Fruit fly (Drosophila melanogaster) whole organism, embryonic: ENCODE measurements around the gene Teh2.
A peak's percentile ranks its signal among the peaks of the same experiment; 100 is the strongest.

Experiments used
- Aef1 ChIP-seq: fragments of 200-800 bp; sonication (Bioruptor generic); IDR thresholded peaks from 3 replicates; pipeline ENCODE4 v1.3.6; 2022; ENCODE audit warnings: missing biosample characterization, missing genetic modification characterization
- CG10366 ChIP-seq: fragments of 200-800 bp; sonication (Bioruptor generic); IDR thresholded peaks from 2 replicates; pipeline ENCODE4 v1.3.6; 2022; ENCODE audit warnings: missing biosample characterization, missing genetic modification characterization
- CG10543 ChIP-seq: fragments of 200-800 bp; sonication (Bioruptor generic); optimal IDR thresholded peaks from 3 replicates; lab custom pipeline; 2017; ENCODE audit warnings: missing biosample characterization, mild to moderate bottlenecking, missing genetic modification characterization, moderate library complexity
- CG10565 ChIP-seq: fragments of 200-800 bp; sonication (Bioruptor generic); optimal IDR thresholded peaks from 3 replicates; lab custom pipeline; 2016; ENCODE audit warnings: missing biosample characterization, mild to moderate bottlenecking, missing genetic modification characterization
- CG11093 ChIP-seq: fragments of 200-800 bp; sonication (Bioruptor generic); IDR thresholded peaks from 3 replicates; pipeline ENCODE4 v1.3.6; 2022; ENCODE audit warnings: missing biosample characterization, missing genetic modification characterization
- CG12391 ChIP-seq: fragments of 200-800 bp; sonication (Bioruptor generic); optimal IDR thresholded peaks from 3 replicates; lab custom pipeline; 2018; ENCODE audit warnings: missing biosample characterization, mild to moderate bottlenecking, missing genetic modification characterization, moderate library complexity
- CG12942 ChIP-seq: fragments of 200-800 bp; sonication (Bioruptor generic); optimal IDR thresholded peaks from 3 replicates; lab custom pipeline; 2016; ENCODE audit warnings: missing biosample characterization, missing genetic modification characterization
- CG13123 ChIP-seq: fragments of 200-800 bp; sonication (Bioruptor generic); optimal IDR thresholded peaks from 2 replicates; lab custom pipeline; 2016; ENCODE audit warnings: missing biosample characterization, missing genetic modification characterization
- CG13424 ChIP-seq: fragments of 200-800 bp; sonication (Bioruptor generic); optimal IDR thresholded peaks from 2 replicates; lab custom pipeline; 2019; ENCODE audit warnings: missing biosample characterization, mild to moderate bottlenecking, missing genetic modification characterization, moderate library complexity
- CG14441 ChIP-seq: fragments of 200-800 bp; sonication (Bioruptor generic); IDR thresholded peaks from 2 replicates; pipeline ENCODE4 v1.3.6; 2022; ENCODE audit warnings: missing biosample characterization, missing genetic modification characterization
- CG16815 ChIP-seq: fragments of 200-800 bp; sonication (Bioruptor generic); optimal IDR thresholded peaks from 3 replicates; lab custom pipeline; 2017; ENCODE audit warnings: missing biosample characterization, mild to moderate bottlenecking, missing genetic modification characterization
- CG17568 ChIP-seq: fragments of 200-800 bp; sonication (Bioruptor generic); optimal IDR thresholded peaks from 2 replicates; lab custom pipeline; 2018; ENCODE audit warnings: missing biosample characterization, mild to moderate bottlenecking, missing genetic modification characterization, moderate library complexity
- CG17612 ChIP-seq: fragments of 200-800 bp; sonication (Bioruptor generic); IDR thresholded peaks from 2 replicates; pipeline ENCODE4 v1.3.6; 2022; ENCODE audit warnings: missing biosample characterization, missing genetic modification characterization
- CG2199 ChIP-seq: fragments of 200-800 bp; sonication (Bioruptor generic); IDR thresholded peaks from 3 replicates; pipeline ENCODE4 v1.3.6; 2022; ENCODE audit warnings: missing biosample characterization, missing genetic modification characterization
- CG31441 ChIP-seq: fragments of 200-800 bp; sonication (Bioruptor generic); IDR thresholded peaks from 2 replicates; pipeline ENCODE4 v1.3.6; 2022; ENCODE audit warnings: missing biosample characterization, missing genetic modification characterization
- CG33557 ChIP-seq: fragments of 200-800 bp; sonication (Bioruptor generic); optimal IDR thresholded peaks from 2 replicates; lab custom pipeline; 2019; ENCODE audit warnings: missing biosample characterization, mild to moderate bottlenecking, missing genetic modification characterization, moderate library complexity
- CG34376 ChIP-seq: fragments of 200-800 bp; sonication (Bioruptor generic); optimal IDR thresholded peaks from 2 replicates; lab custom pipeline; 2018; ENCODE audit warnings: missing biosample characterization, mild to moderate bottlenecking, missing genetic modification characterization
- CG4328 ChIP-seq: fragments of 200-800 bp; sonication (Bioruptor generic); optimal IDR thresholded peaks from 3 replicates; lab custom pipeline; 2017; ENCODE audit warnings: missing biosample characterization, missing genetic modification reagents, missing genetic modification characterization
- CG6854 ChIP-seq: fragments of 200-800 bp; sonication (Bioruptor generic); optimal IDR thresholded peaks from 3 replicates; lab custom pipeline; 2017; ENCODE audit warnings: missing biosample characterization, mild to moderate bottlenecking, missing genetic modification characterization
- CG7372 ChIP-seq: fragments of 200-800 bp; sonication (Bioruptor generic); IDR thresholded peaks from 2 replicates; pipeline ENCODE4 v1.3.6; 2022; ENCODE audit warnings: missing biosample characterization, missing genetic modification characterization
- CG7556 ChIP-seq: fragments of 200-800 bp; sonication (Bioruptor generic); optimal IDR thresholded peaks from 2 replicates; lab custom pipeline; 2017; ENCODE audit warnings: missing biosample characterization, mild to moderate bottlenecking, missing genetic modification characterization
- Elba2 ChIP-seq: fragments of 200-800 bp; sonication (Bioruptor generic); optimal IDR thresholded peaks from 3 replicates; lab custom pipeline; 2016; ENCODE audit warnings: missing biosample characterization, missing genetic modification characterization
- HLH3B ChIP-seq: fragments of 200-800 bp; sonication (Bioruptor generic); IDR thresholded peaks from 2 replicates; pipeline ENCODE4 v1.3.6; 2022; ENCODE audit warnings: missing biosample characterization, missing genetic modification characterization
- Lhr ChIP-seq: fragments of 200-800 bp; sonication (Bioruptor generic); optimal IDR thresholded peaks from 3 replicates; lab custom pipeline; 2017; ENCODE audit warnings: mild to moderate bottlenecking, missing biosample characterization, missing genetic modification reagents, missing genetic modification characterization
- Mad ChIP-seq: fragments of 200-800 bp; sonication (Bioruptor generic); optimal IDR thresholded peaks from 2 replicates; lab custom pipeline; 2016; ENCODE audit warnings: missing biosample characterization, missing genetic modification characterization
- NfI ChIP-seq: fragments of 200-800 bp; sonication (Bioruptor generic); optimal IDR thresholded peaks from 3 replicates; lab custom pipeline; 2018; ENCODE audit warnings: missing biosample characterization, mild to moderate bottlenecking, missing genetic modification characterization, moderate library complexity
- Optix ChIP-seq: fragments of 200-800 bp; sonication (Bioruptor generic); IDR thresholded peaks from 3 replicates; pipeline ENCODE4 v1.3.6; 2022; ENCODE audit warnings: missing biosample characterization, missing genetic modification characterization
- Rx ChIP-seq: fragments of 200-800 bp; sonication (Bioruptor generic); IDR thresholded peaks from 2 replicates; pipeline ENCODE4 v1.3.6; 2022; ENCODE audit warnings: missing biosample characterization, missing genetic modification characterization
- Scr ChIP-seq: fragments of 200-800 bp; sonication (Bioruptor generic); IDR thresholded peaks from 2 replicates; pipeline ENCODE4 v1.3.6; 2022; ENCODE audit warnings: missing biosample characterization, missing genetic modification characterization; ENCODE audit not compliant: partially characterized antibody
- Six4 ChIP-seq: fragments of 200-800 bp; sonication (Bioruptor generic); optimal IDR thresholded peaks from 2 replicates; lab custom pipeline; 2016; ENCODE audit warnings: missing biosample characterization, missing genetic modification characterization
- Taf1 ChIP-seq: fragments of 200-800 bp; sonication (Bioruptor generic); IDR thresholded peaks from 2 replicates; pipeline ENCODE4 v1.3.6; 2022; ENCODE audit warnings: missing biosample characterization, missing genetic modification characterization
- abd-A ChIP-seq: fragments of 200-800 bp; sonication (Bioruptor generic); optimal IDR thresholded peaks from 3 replicates; lab custom pipeline; 2019; ENCODE audit warnings: missing biosample characterization, mild to moderate bottlenecking, missing genetic modification characterization, moderate library complexity
- ara ChIP-seq: fragments of 200-800 bp; sonication (Bioruptor generic); IDR thresholded peaks from 2 replicates; pipeline ENCODE4 v1.3.6; 2022; ENCODE audit warnings: missing biosample characterization, missing genetic modification characterization
- az2 ChIP-seq: fragments of 200-800 bp; sonication (Bioruptor generic); optimal IDR thresholded peaks from 3 replicates; lab custom pipeline; 2016; ENCODE audit warnings: missing biosample characterization, missing genetic modification characterization
- bowl ChIP-seq: fragments of 200-800 bp; sonication (Bioruptor generic); IDR thresholded peaks from 2 replicates; pipeline ENCODE4 v1.3.6; 2022; ENCODE audit warnings: missing biosample characterization, missing genetic modification characterization
- br ChIP-seq: fragments of >200 bp; optimal IDR thresholded peaks from 2 replicates; lab custom pipeline; 2017
- cg ChIP-seq: fragments of 200-800 bp; sonication (Bioruptor generic); optimal IDR thresholded peaks from 3 replicates; lab custom pipeline; 2019; ENCODE audit warnings: missing biosample characterization, mild to moderate bottlenecking, missing genetic modification characterization, moderate library complexity
- chinmo ChIP-seq: fragments of 200-800 bp; sonication (Bioruptor generic); IDR thresholded peaks from 4 replicates; pipeline ENCODE4 v1.3.6; 2022; ENCODE audit warnings: missing biosample characterization, missing genetic modification characterization; ENCODE audit not compliant: partially characterized antibody
- ci ChIP-seq: fragments of 200-800 bp; sonication (Bioruptor generic); IDR thresholded peaks from 3 replicates; pipeline ENCODE4 v1.3.6; 2022; ENCODE audit warnings: missing biosample characterization, missing genetic modification characterization
- crol ChIP-seq: fragments of 200-800 bp; sonication (Bioruptor generic); IDR thresholded peaks from 2 replicates; pipeline ENCODE4 v1.3.6; 2022; ENCODE audit warnings: missing biosample characterization, missing genetic modification characterization
- dpn ChIP-seq, 2 experiments: fragments of 200-800 bp; sonication (Bioruptor generic); optimal IDR thresholded peaks; 3 replicates each; lab custom pipeline; 2016; ENCODE audit warnings: missing biosample characterization in 2 of 2, missing genetic modification characterization in 2 of 2
- fu2 ChIP-seq: fragments of 200-800 bp; sonication (Bioruptor generic); optimal IDR thresholded peaks from 2 replicates; lab custom pipeline; 2016; ENCODE audit warnings: missing biosample characterization, missing genetic modification characterization
- grn ChIP-seq: fragments of 200-800 bp; sonication (Bioruptor generic); optimal IDR thresholded peaks from 3 replicates; lab custom pipeline; 2017; ENCODE audit warnings: missing biosample characterization, missing genetic modification characterization
- oc ChIP-seq: fragments of 200-800 bp; sonication (Bioruptor generic); optimal IDR thresholded peaks from 2 replicates; lab custom pipeline; 2018; ENCODE audit warnings: missing biosample characterization, mild to moderate bottlenecking, missing genetic modification characterization, moderate library complexity
- pb ChIP-seq: fragments of 200-800 bp; sonication (Bioruptor generic); optimal IDR thresholded peaks from 3 replicates; lab custom pipeline; 2016; ENCODE audit warnings: missing biosample characterization, missing genetic modification characterization
- pfk ChIP-seq: fragments of 200-800 bp; sonication (Bioruptor generic); optimal IDR thresholded peaks from 2 replicates; lab custom pipeline; 2018; ENCODE audit warnings: missing biosample characterization, mild to moderate bottlenecking, missing genetic modification characterization, moderate library complexity
- sens ChIP-seq: fragments of 200-800 bp; sonication (Bioruptor generic); peaks from one replicate; lab custom pipeline; 2016; ENCODE audit warnings: missing biosample characterization, missing genetic modification characterization
- sug ChIP-seq: fragments of 200-800 bp; optimal IDR thresholded peaks from 2 replicates; lab custom pipeline; 2019; ENCODE audit warnings: missing biosample characterization, mild to moderate bottlenecking, missing genetic modification characterization, moderate library complexity
- twi ChIP-seq: fragments of 200-800 bp; optimal IDR thresholded peaks from 2 replicates; lab custom pipeline; 2019; ENCODE audit warnings: missing biosample characterization, mild to moderate bottlenecking, missing genetic modification characterization, moderate library complexity
- yki ChIP-seq: fragments of >200 bp; optimal IDR thresholded peaks from 3 replicates; lab custom pipeline; 2018

The Teh2 gene

dm6 chr3L:4231401-4232014 lies 43.7 kb upstream of the Teh2 start:
- TF ChIP-seq ara (0 out of 2 replicates have a peak, but pooled peaks have one; percentile 5), sens (GFP tag; lab: Kevin White, UChicago) (peak; percentile 17), cg (GFP tag; lab: Kevin White, UChicago) (peak; percentile 36), yki (lab: Kevin White, UChicago) (no peak), HLH3B (GFP tag; lab: Robert Waterston, UW) (0 out of 2 replicates have a peak, but pooled peaks have one; percentile 8), Taf1 (no peak), crol (GFP tag; lab: Robert Waterston, UW) (peak; percentile 21; the same call in 1 of the 2 replicates), grn (GFP tag; lab: Kevin White, UChicago) (peak; percentile 15), CG7556 (GFP tag; lab: Kevin White, UChicago) (no peak), abd-A (peak; percentile 8), sug (tag; lab: Kevin White, UChicago) (peak; percentile 86), CG10543 (no peak), Scr (no peak), CG4328 (GFP tag; lab: Kevin White, UChicago) (no peak), CG34376 (peak; percentile 86), NfI (GFP tag; lab: Kevin White, UChicago) (no peak), bowl (GFP tag; lab: Robert Waterston, UW) (no peak), Optix (GFP tag; lab: Robert Waterston, UW) (no peak), CG17612 (GFP tag; lab: Robert Waterston, UW) (no peak), twi (tag; lab: Kevin White, UChicago) (peak; percentile 71), CG2199 (GFP tag; lab: Robert Waterston, UW) (peak; percentile 51; the same call in 1 of the 3 replicates), CG14441 (0 out of 2 replicates have a peak, but pooled peaks have one; percentile 5), CG11093 (GFP tag; lab: Robert Waterston, UW) (no peak), chinmo (GFP tag; lab: Robert Waterston, UW) (0 out of 4 replicates have a peak, but pooled peaks have one; percentile 15), Rx (GFP tag; lab: Robert Waterston, UW) (no peak), ci (GFP tag; lab: Robert Waterston, UW) (0 out of 3 replicates have a peak, but pooled peaks have one; percentile 21), CG12942 (GFP tag; lab: Kevin White, UChicago) (no peak)

- peak; percentile 95 for TF ChIP-seq CG13424 (tag; lab: Kevin White, UChicago)
- peak; percentile 87 for TF ChIP-seq Elba2 (GFP tag; lab: Kevin White, UChicago)
- peak; percentile 89 for TF ChIP-seq Lhr (GFP tag; lab: Kevin White, UChicago)
- peak; percentile 96 for TF ChIP-seq CG16815 (GFP tag; lab: Kevin White, UChicago)
- peak; percentile 68 for TF ChIP-seq fu2
- TF ChIP-seq br, result no peak
- peak; percentile 83 for TF ChIP-seq CG10366 (GFP tag; lab: Robert Waterston, UW)
- TF ChIP-seq az2 (GFP tag; lab: Kevin White, UChicago), result peak; percentile 95
- TF ChIP-seq CG12391, result peak; percentile 96
- TF ChIP-seq CG17568, result peak; percentile 87
- peak; percentile 93 for TF ChIP-seq Mad (GFP tag; lab: Kevin White, UChicago)
- peak; percentile 91 to 93 for TF ChIP-seq dpn (GFP tag; optimal IDR thresholded peaks at IDR 0.05; lab: Kevin White, UChicago)
- TF ChIP-seq CG13123 (GFP tag; lab: Kevin White, UChicago), result peak; percentile 83
- peak; percentile 88 for TF ChIP-seq ci (GFP tag; lab: Robert Waterston, UW)
- peak; percentile 92 for TF ChIP-seq pb (GFP tag; lab: Kevin White, UChicago)
- TF ChIP-seq oc, result peak; percentile 91
- peak; percentile 98 for TF ChIP-seq CG31441 (GFP tag; lab: Robert Waterston, UW)
- peak; percentile 54 for TF ChIP-seq pfk (GFP tag; lab: Kevin White, UChicago)
- peak; percentile 73 for TF ChIP-seq Aef1
- peak; percentile 79 for TF ChIP-seq CG7372
- TF ChIP-seq CG10565 (GFP tag; lab: Kevin White, UChicago), result peak; percentile 66
- TF ChIP-seq CG33557, result peak; percentile 97
- peak; percentile 61 for TF ChIP-seq CG6854
- TF ChIP-seq Six4, result peak; percentile 94
- TF ChIP-seq twi (tag; lab: Kevin White, UChicago), result peak; percentile 90
These were observed 42.6 kb upstream of the Teh2 start for dm6 chr3L:4230357-4230901.
